Fruit fly (Drosophila melanogaster) whole organism, embryonic: Measurements from ENCODE around the gene ATPsyngamma.

ENCODE experiments used
- Aef1 ChIP-seq: fragments of 200-800 bp; sonication (Bioruptor generic); IDR thresholded peaks from 3 replicates; pipeline ENCODE4 v1.3.6; 2022; ENCODE audit warnings: missing biosample characterization, missing genetic modification characterization
- Atf-2 ChIP-seq: fragments of 200-800 bp; sonication (Bioruptor generic); optimal IDR thresholded peaks from 2 replicates; lab custom pipeline; 2016; ENCODE audit warnings: missing biosample characterization, missing genetic modification characterization
- B-H2 ChIP-seq: fragments of 200-800 bp; sonication (Bioruptor generic); optimal IDR thresholded peaks from 2 replicates; lab custom pipeline; 2018; ENCODE audit warnings: missing biosample characterization, mild to moderate bottlenecking, missing genetic modification characterization
- CG10543 ChIP-seq: fragments of 200-800 bp; sonication (Bioruptor generic); optimal IDR thresholded peaks from 3 replicates; lab custom pipeline; 2017; ENCODE audit warnings: missing biosample characterization, mild to moderate bottlenecking, missing genetic modification characterization, moderate library complexity
- CG11456 ChIP-seq: fragments of 200-800 bp; sonication (Bioruptor generic); IDR thresholded peaks from 3 replicates; pipeline ENCODE4 v1.3.6; 2022; ENCODE audit warnings: missing biosample characterization, missing genetic modification characterization
- CG12219 ChIP-seq: fragments of 200-800 bp; sonication (Bioruptor generic); optimal IDR thresholded peaks from 3 replicates; lab custom pipeline; 2018; ENCODE audit warnings: missing biosample characterization, mild to moderate bottlenecking, missing genetic modification characterization
- CG12744 ChIP-seq: fragments of 200-800 bp; sonication (Bioruptor generic); optimal IDR thresholded peaks from 2 replicates; lab custom pipeline; 2016; ENCODE audit warnings: missing biosample characterization, missing genetic modification characterization
- CG13775 ChIP-seq: fragments of 200-800 bp; sonication (Bioruptor generic); optimal IDR thresholded peaks from 3 replicates; lab custom pipeline; 2017; ENCODE audit warnings: missing biosample characterization, mild to moderate bottlenecking, missing genetic modification characterization
- CG14441 ChIP-seq: fragments of 200-800 bp; sonication (Bioruptor generic); IDR thresholded peaks from 2 replicates; pipeline ENCODE4 v1.3.6; 2022; ENCODE audit warnings: missing biosample characterization, missing genetic modification characterization
- CG15269 ChIP-seq: fragments of 200-800 bp; sonication (Bioruptor generic); optimal IDR thresholded peaks from 2 replicates; lab custom pipeline; 2018; ENCODE audit warnings: missing biosample characterization, mild to moderate bottlenecking, missing genetic modification characterization, moderate library complexity
- CG17361 ChIP-seq: fragments of 200-800 bp; sonication (Bioruptor generic); IDR thresholded peaks from 3 replicates; pipeline ENCODE4 v1.3.6; 2022; ENCODE audit warnings: missing biosample characterization, missing genetic modification characterization
- CG17802 ChIP-seq: fragments of 200-800 bp; sonication (Bioruptor generic); optimal IDR thresholded peaks from 2 replicates; lab custom pipeline; 2018; ENCODE audit warnings: missing biosample characterization, mild to moderate bottlenecking, missing genetic modification characterization, moderate library complexity
- CG18764 ChIP-seq: fragments of 200-800 bp; sonication (Bioruptor generic); optimal IDR thresholded peaks from 3 replicates; lab custom pipeline; 2016; ENCODE audit warnings: missing biosample characterization, missing genetic modification characterization
- CG31441 ChIP-seq: fragments of 200-800 bp; sonication (Bioruptor generic); IDR thresholded peaks from 2 replicates; pipeline ENCODE4 v1.3.6; 2022; ENCODE audit warnings: missing biosample characterization, missing genetic modification characterization
- CG3281 ChIP-seq: fragments of 200-800 bp; sonication (Bioruptor generic); optimal IDR thresholded peaks from 3 replicates; lab custom pipeline; 2017; ENCODE audit warnings: missing biosample characterization, mild to moderate bottlenecking, missing genetic modification characterization
- CG34422 ChIP-seq: fragments of 200-800 bp; sonication (Bioruptor generic); IDR thresholded peaks from 3 replicates; pipeline ENCODE4 v1.3.6; 2022; ENCODE audit warnings: missing biosample characterization, missing genetic modification characterization
- CG5180 ChIP-seq: fragments of 200-800 bp; sonication (Bioruptor generic); optimal IDR thresholded peaks from 3 replicates; lab custom pipeline; 2017; ENCODE audit warnings: missing biosample characterization, missing genetic modification characterization, mild to moderate bottlenecking, moderate library complexity, missing genetic modification reagents
- CG7556 ChIP-seq: fragments of 200-800 bp; sonication (Bioruptor generic); optimal IDR thresholded peaks from 2 replicates; lab custom pipeline; 2017; ENCODE audit warnings: missing biosample characterization, mild to moderate bottlenecking, missing genetic modification characterization
- Camta ChIP-seq: fragments of 200-800 bp; sonication (Bioruptor generic); optimal IDR thresholded peaks from 2 replicates; lab custom pipeline; 2016; ENCODE audit warnings: missing biosample characterization, missing genetic modification characterization
- Deaf1 ChIP-seq: fragments of 200-800 bp; optimal IDR thresholded peaks from 3 replicates; lab custom pipeline; 2019; ENCODE audit warnings: missing biosample characterization, mild to moderate bottlenecking, missing genetic modification characterization, moderate library complexity
- Doc3 ChIP-seq: fragments of 200-800 bp; sonication (Bioruptor generic); IDR thresholded peaks from 3 replicates; pipeline ENCODE4 v1.3.6; 2022; ENCODE audit warnings: missing biosample characterization, missing genetic modification characterization; ENCODE audit not compliant: partially characterized antibody
- Dref ChIP-seq: fragments of 200-800 bp; sonication (Bioruptor generic); IDR thresholded peaks from 2 replicates; pipeline ENCODE4 v1.3.6; 2022; ENCODE audit warnings: missing biosample characterization, missing genetic modification characterization
- HHEX ChIP-seq: fragments of 200-800 bp; sonication (Bioruptor generic); optimal IDR thresholded peaks from 3 replicates; lab custom pipeline; 2017; ENCODE audit warnings: missing biosample characterization, mild to moderate bottlenecking, missing genetic modification characterization, missing genetic modification reagents
- HLH4C ChIP-seq: fragments of 200-800 bp; sonication (Bioruptor generic); IDR thresholded peaks from 3 replicates; pipeline ENCODE4 v1.3.6; 2022; ENCODE audit warnings: missing biosample characterization, missing genetic modification characterization; ENCODE audit not compliant: partially characterized antibody
- Hr39 ChIP-seq: fragments of >200 bp; optimal IDR thresholded peaks from 2 replicates; lab custom pipeline; 2017
- NfI ChIP-seq: fragments of 200-800 bp; sonication (Bioruptor generic); optimal IDR thresholded peaks from 3 replicates; lab custom pipeline; 2018; ENCODE audit warnings: missing biosample characterization, mild to moderate bottlenecking, missing genetic modification characterization, moderate library complexity
- Sry-δ ChIP-seq: fragments of 200-800 bp; sonication (Bioruptor generic); optimal IDR thresholded peaks from 2 replicates; lab custom pipeline; 2016; ENCODE audit warnings: missing biosample characterization, missing genetic modification characterization
- Taf1 ChIP-seq: fragments of 200-800 bp; sonication (Bioruptor generic); IDR thresholded peaks from 2 replicates; pipeline ENCODE4 v1.3.6; 2022; ENCODE audit warnings: missing biosample characterization, missing genetic modification characterization
- danr ChIP-seq: fragments of 200-800 bp; sonication (Bioruptor generic); IDR thresholded peaks from 2 replicates; pipeline ENCODE4 v1.3.6; 2022; ENCODE audit warnings: missing biosample characterization, missing genetic modification characterization
- disco-r ChIP-seq: fragments of 200-800 bp; sonication (Bioruptor generic); optimal IDR thresholded peaks from 2 replicates; lab custom pipeline; 2016; ENCODE audit warnings: missing biosample characterization, missing genetic modification characterization
- eyg ChIP-seq: fragments of 200-800 bp; sonication (Bioruptor generic); optimal IDR thresholded peaks from 3 replicates; lab custom pipeline; 2016; ENCODE audit warnings: missing biosample characterization, missing genetic modification characterization
- fd96Cb ChIP-seq: fragments of 200-800 bp; sonication (Bioruptor generic); optimal IDR thresholded peaks from 2 replicates; lab custom pipeline; 2018; ENCODE audit warnings: missing biosample characterization, mild to moderate bottlenecking, missing genetic modification characterization, moderate library complexity
- gfzf ChIP-seq: fragments of 200-800 bp; sonication (Bioruptor generic); optimal IDR thresholded peaks from 2 replicates; lab custom pipeline; 2016; ENCODE audit warnings: missing biosample characterization, mild to moderate bottlenecking, missing genetic modification characterization, moderate library complexity
- grn ChIP-seq: fragments of 200-800 bp; sonication (Bioruptor generic); optimal IDR thresholded peaks from 3 replicates; lab custom pipeline; 2017; ENCODE audit warnings: missing biosample characterization, missing genetic modification characterization
- her ChIP-seq: fragments of 200-800 bp; sonication (Bioruptor generic); optimal IDR thresholded peaks from 2 replicates; lab custom pipeline; 2016; ENCODE audit warnings: missing biosample characterization, missing genetic modification characterization
- jigr1 ChIP-seq: fragments of 200-800 bp; sonication (Bioruptor generic); IDR thresholded peaks from 3 replicates; pipeline ENCODE4 v1.3.6; 2022; ENCODE audit warnings: missing biosample characterization, missing genetic modification characterization
- nau ChIP-seq: fragments of 200-800 bp; sonication (Bioruptor generic); optimal IDR thresholded peaks from 3 replicates; lab custom pipeline; 2017; ENCODE audit warnings: missing biosample characterization, mild to moderate bottlenecking, missing genetic modification characterization, missing genetic modification reagents
- rib ChIP-seq: fragments of 200-800 bp; sonication (Bioruptor generic); IDR thresholded peaks from 2 replicates; pipeline ENCODE4 v1.3.6; 2022; ENCODE audit warnings: missing biosample characterization, missing genetic modification characterization
- row ChIP-seq: fragments of 200-800 bp; sonication (Bioruptor generic); IDR thresholded peaks from 3 replicates; pipeline ENCODE4 v1.3.6; 2022; ENCODE audit warnings: missing biosample characterization, missing genetic modification characterization
- sens ChIP-seq: fragments of 200-800 bp; sonication (Bioruptor generic); peaks from one replicate; lab custom pipeline; 2016; ENCODE audit warnings: missing biosample characterization, missing genetic modification characterization
- sima ChIP-seq: fragments of 200-800 bp; sonication (Bioruptor generic); optimal IDR thresholded peaks from 2 replicates; lab custom pipeline; 2016; ENCODE audit warnings: missing biosample characterization, missing genetic modification characterization
- stc ChIP-seq: fragments of 200-800 bp; sonication (Bioruptor generic); IDR thresholded peaks from 2 replicates; pipeline ENCODE4 v1.3.6; 2022; ENCODE audit warnings: missing biosample characterization, missing genetic modification characterization
- tap ChIP-seq: fragments of 200-800 bp; optimal IDR thresholded peaks from 3 replicates; lab custom pipeline; 2019; ENCODE audit warnings: missing biosample characterization, mild to moderate bottlenecking, missing genetic modification characterization, moderate library complexity
- tgo ChIP-seq: fragments of 200-800 bp; sonication (Bioruptor generic); IDR thresholded peaks from 3 replicates; pipeline ENCODE4 v1.3.6; 2022; ENCODE audit warnings: missing biosample characterization, missing genetic modification characterization
- unc-4 ChIP-seq: fragments of 200-800 bp; sonication (Bioruptor generic); IDR thresholded peaks from 2 replicates; pipeline ENCODE4 v1.3.6; 2022; ENCODE audit warnings: missing biosample characterization, missing genetic modification characterization; ENCODE audit not compliant: partially characterized antibody
- zfh1 ChIP-seq: fragments of 200-800 bp; sonication (Bioruptor generic); IDR thresholded peaks from 3 replicates; pipeline ENCODE4 v1.3.6; 2022; ENCODE audit warnings: missing biosample characterization, missing genetic modification characterization

ATPsyngamma gene

dm6 chr3R:29775755-29776686 is 27.1 kb upstream of the ATPsyngamma start:
- TF ChIP-seq CG18764 (GFP tag; lab: Kevin White, UChicago): no peak
- no peak for TF ChIP-seq sima (GFP tag; lab: Kevin White, UChicago)
- no peak for TF ChIP-seq tap (tag; lab: Kevin White, UChicago)
- TF ChIP-seq CG17802 (tag; lab: Kevin White, UChicago): no peak
- no peak for TF ChIP-seq HLH4C (GFP tag; lab: Robert Waterston, UW)
- peak; percentile 7 for TF ChIP-seq grn
- no peak for TF ChIP-seq CG10543 (GFP tag; lab: Kevin White, UChicago)

DNA sequence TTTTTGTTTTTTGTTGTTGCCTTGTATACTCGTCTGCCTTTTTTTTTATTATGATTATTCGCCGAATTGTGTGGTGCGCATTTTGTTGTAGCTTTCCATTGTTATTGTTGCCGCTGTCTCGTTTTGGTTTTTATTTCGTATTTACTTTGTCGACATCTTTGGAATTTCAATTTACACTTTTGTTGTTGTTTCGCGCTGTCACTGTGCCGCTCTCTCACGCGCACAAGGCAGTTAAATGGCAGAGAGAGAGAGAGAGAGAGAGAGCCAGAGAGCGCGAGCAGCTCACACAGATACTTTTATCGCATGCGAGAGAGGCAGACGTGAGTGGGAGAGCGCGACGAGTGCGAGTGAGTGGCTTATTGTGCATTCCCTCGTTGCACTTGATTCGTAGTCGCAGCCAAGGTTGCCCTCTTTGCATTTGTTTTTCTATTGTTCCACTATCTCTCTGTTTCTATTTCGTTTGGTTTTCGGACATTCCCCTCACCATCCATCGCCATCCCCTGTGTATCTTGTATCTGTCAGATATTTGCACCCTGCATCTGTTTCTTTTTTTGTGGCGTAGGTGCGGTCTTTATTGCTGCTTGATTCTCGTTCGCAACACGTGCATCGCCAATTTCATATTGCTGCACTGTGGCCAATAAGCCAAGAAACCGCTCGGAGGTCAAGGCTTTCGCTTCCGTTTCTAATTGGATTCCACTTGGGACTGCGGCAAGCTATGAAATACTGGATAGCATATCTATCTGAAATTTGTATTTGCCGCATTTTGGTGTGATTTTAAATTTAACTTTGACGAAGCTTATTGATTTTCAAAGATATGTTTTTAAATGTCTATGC is 25.6 kb upstream of the ATPsyngamma start:
- TF ChIP-seq rib (GFP tag; lab: Robert Waterston, UW) (no peak), Aef1 (no peak), HHEX (GFP tag; lab: Kevin White, UChicago) (no peak), Deaf1 (tag; lab: Kevin White, UChicago) (no peak), disco-r (no peak), CG7556 (no peak), fd96Cb (tag; lab: Kevin White, UChicago) (no peak), Doc3 (GFP tag; lab: Robert Waterston, UW) (peak; percentile 28; the same call in 1 of the 3 replicates), Sry-δ (no peak), sens (GFP tag; lab: Kevin White, UChicago) (peak; percentile 31), CG12744 (GFP tag; lab: Kevin White, UChicago) (no peak), Atf-2 (GFP tag; lab: Kevin White, UChicago) (no peak), Hr39 (lab: Kevin White, UChicago) (no peak), danr (GFP tag; lab: Robert Waterston, UW) (no peak), row (GFP tag; lab: Robert Waterston, UW) (no peak; the same call in 2 of the 3 replicates), eyg (GFP tag; lab: Kevin White, UChicago) (no peak), CG12219 (no peak), CG11456 (GFP tag; lab: Robert Waterston, UW) (no peak), CG13775 (GFP tag; lab: Kevin White, UChicago) (no peak), CG17361 (no peak), NfI (GFP tag; lab: Kevin White, UChicago) (no peak), CG34422 (no peak), tgo (GFP tag; lab: Robert Waterston, UW) (no peak), CG14441 (GFP tag; lab: Robert Waterston, UW) (no peak), CG17802 (tag; lab: Kevin White, UChicago) (no peak), her (GFP tag; lab: Kevin White, UChicago) (no peak), Dref (GFP tag; lab: Robert Waterston, UW) (no peak), gfzf (GFP tag; lab: Kevin White, UChicago) (no peak), CG5180 (GFP tag; lab: Kevin White, UChicago) (no peak), nau (GFP tag; lab: Kevin White, UChicago) (no peak), CG3281 (GFP tag; lab: Kevin White, UChicago) (no peak), unc-4 (peak; percentile 56), Camta (no peak), zfh1 (GFP tag; lab: Robert Waterston, UW) (no peak), Taf1 (GFP tag; lab: Robert Waterston, UW) (no peak), CG31441 (GFP tag; lab: Robert Waterston, UW) (no peak), stc (GFP tag; lab: Robert Waterston, UW) (peak; percentile 10; the same call in 1 of the 2 replicates), jigr1 (GFP tag; lab: Robert Waterston, UW) (no peak), CG15269 (tag; lab: Kevin White, UChicago) (no peak), B-H2 (GFP tag; lab: Kevin White, UChicago) (peak; percentile 23)
